Fruit fly (Drosophila melanogaster) whole organism, embryonic: ENCODE results near the gene PolE2.

Experiments
- B-H2 ChIP-seq: fragments of 200-800 bp; sonication (Bioruptor generic); optimal IDR thresholded peaks from 2 replicates; lab custom pipeline; 2018; ENCODE audit warnings: missing biosample characterization, mild to moderate bottlenecking, missing genetic modification characterization
- CG10274 ChIP-seq: fragments of 200-800 bp; sonication (Bioruptor generic); optimal IDR thresholded peaks from 3 replicates; lab custom pipeline; 2017; ENCODE audit warnings: missing biosample characterization, mild to moderate bottlenecking, missing genetic modification characterization
- CG10431 ChIP-seq: fragments of 200-800 bp; sonication (Bioruptor generic); optimal IDR thresholded peaks from 3 replicates; lab custom pipeline; 2018; ENCODE audit warnings: missing biosample characterization, mild to moderate bottlenecking, missing genetic modification characterization
- CG11247 ChIP-seq: fragments of 200-800 bp; sonication (Bioruptor generic); IDR thresholded peaks from 2 replicates; pipeline ENCODE4 v1.3.6; 2022; ENCODE audit warnings: missing biosample characterization, missing genetic modification characterization
- CG14965 ChIP-seq: fragments of 200-800 bp; sonication (Bioruptor generic); optimal IDR thresholded peaks from 2 replicates; lab custom pipeline; 2016; ENCODE audit warnings: missing biosample characterization, missing genetic modification characterization, borderline replicate concordance
- CG18764 ChIP-seq: fragments of 200-800 bp; sonication (Bioruptor generic); optimal IDR thresholded peaks from 3 replicates; lab custom pipeline; 2016; ENCODE audit warnings: missing biosample characterization, missing genetic modification characterization
- CG2116 ChIP-seq: fragments of 200-800 bp; sonication (Bioruptor generic); optimal IDR thresholded peaks from 3 replicates; lab custom pipeline; 2018; ENCODE audit warnings: missing biosample characterization, mild to moderate bottlenecking, missing genetic modification characterization
- CG2129 ChIP-seq: fragments of 200-800 bp; sonication (Bioruptor generic); IDR thresholded peaks from 2 replicates; pipeline ENCODE4 v1.3.6; 2022; ENCODE audit warnings: missing biosample characterization, missing genetic modification characterization; ENCODE audit not compliant: partially characterized antibody
- CG4360 ChIP-seq: fragments of 200-800 bp; sonication (Bioruptor generic); IDR thresholded peaks from 2 replicates; pipeline ENCODE4 v1.3.6; 2022; ENCODE audit warnings: missing biosample characterization, missing genetic modification characterization
- CG5245 ChIP-seq: fragments of 200-800 bp; sonication (Bioruptor generic); optimal IDR thresholded peaks from 3 replicates; lab custom pipeline; 2016; ENCODE audit warnings: missing biosample characterization, missing genetic modification characterization
- CG7271 ChIP-seq: fragments of 200-800 bp; sonication (Bioruptor generic); optimal IDR thresholded peaks from 2 replicates; lab custom pipeline; 2018; ENCODE audit warnings: missing biosample characterization, mild to moderate bottlenecking, missing genetic modification characterization, moderate library complexity
- CG7987 ChIP-seq: fragments of 200-800 bp; sonication (Bioruptor generic); optimal IDR thresholded peaks from 2 replicates; lab custom pipeline; 2018; ENCODE audit warnings: missing biosample characterization, mild to moderate bottlenecking, missing genetic modification characterization, moderate library complexity
- CG9609 ChIP-seq: fragments of 200-800 bp; sonication (Bioruptor generic); optimal IDR thresholded peaks from 3 replicates; lab custom pipeline; 2016; ENCODE audit warnings: missing biosample characterization, missing genetic modification characterization
- CG9876 ChIP-seq: fragments of 200-800 bp; sonication (Bioruptor generic); optimal IDR thresholded peaks from 2 replicates; lab custom pipeline; 2016; ENCODE audit warnings: missing biosample characterization, missing genetic modification characterization
- CG9932 ChIP-seq: fragments of 200-800 bp; sonication (Bioruptor generic); IDR thresholded peaks from 2 replicates; pipeline ENCODE4 v1.3.6; 2022; ENCODE audit warnings: missing biosample characterization, missing genetic modification characterization
- Dek ChIP-seq: fragments of 200-800 bp; sonication (Bioruptor generic); optimal IDR thresholded peaks from 3 replicates; lab custom pipeline; 2019; ENCODE audit warnings: missing biosample characterization, mild to moderate bottlenecking, missing genetic modification characterization, moderate library complexity
- Doc3 ChIP-seq: fragments of 200-800 bp; sonication (Bioruptor generic); IDR thresholded peaks from 3 replicates; pipeline ENCODE4 v1.3.6; 2022; ENCODE audit warnings: missing biosample characterization, missing genetic modification characterization; ENCODE audit not compliant: partially characterized antibody
- GATAe ChIP-seq: fragments of 200-800 bp; sonication (Bioruptor generic); conservative IDR thresholded peaks from 2 replicates; pipeline ENCODE4 v1.3.6; 2022; ENCODE audit warnings: missing biosample characterization, missing genetic modification characterization
- H15 ChIP-seq: fragments of 200-800 bp; sonication (Bioruptor generic); IDR thresholded peaks from 3 replicates; pipeline ENCODE4 v1.3.6; 2022; ENCODE audit warnings: missing biosample characterization, missing genetic modification characterization
- HHEX ChIP-seq: fragments of 200-800 bp; sonication (Bioruptor generic); optimal IDR thresholded peaks from 3 replicates; lab custom pipeline; 2017; ENCODE audit warnings: missing biosample characterization, mild to moderate bottlenecking, missing genetic modification characterization, missing genetic modification reagents
- Hey ChIP-seq: fragments of 200-800 bp; sonication (Bioruptor generic); optimal IDR thresholded peaks from 3 replicates; lab custom pipeline; 2018; ENCODE audit warnings: missing biosample characterization, mild to moderate bottlenecking, missing genetic modification characterization
- Hmr ChIP-seq: fragments of 200-800 bp; sonication (Bioruptor generic); optimal IDR thresholded peaks from 3 replicates; lab custom pipeline; 2017; ENCODE audit warnings: mild to moderate bottlenecking, missing biosample characterization, missing genetic modification reagents, missing genetic modification characterization
- Optix ChIP-seq: fragments of 200-800 bp; sonication (Bioruptor generic); IDR thresholded peaks from 3 replicates; pipeline ENCODE4 v1.3.6; 2022; ENCODE audit warnings: missing biosample characterization, missing genetic modification characterization
- Ptx1 ChIP-seq: fragments of 200-800 bp; sonication (Bioruptor generic); IDR thresholded peaks from 2 replicates; pipeline ENCODE4 v1.3.6; 2022; ENCODE audit warnings: missing biosample characterization, missing genetic modification characterization
- Trl ChIP-seq, 3 experiments: fragments of >200 bp in 2 of 3; fragments of 200-800 bp in 1 of 3; sonication (Bioruptor generic) in 1 of 3; optimal IDR thresholded peaks; 2 replicates in 1 of 3; 3 replicates in 2 of 3; lab custom pipeline; 2016 to 2017; ENCODE audit warnings: missing biosample characterization in 1 of 3, missing genetic modification characterization in 1 of 3
- ac ChIP-seq: fragments of 200-800 bp; sonication (Bioruptor generic); optimal IDR thresholded peaks from 3 replicates; lab custom pipeline; 2017; ENCODE audit warnings: missing biosample characterization, mild to moderate bottlenecking, missing genetic modification characterization
- ara ChIP-seq: fragments of 200-800 bp; sonication (Bioruptor generic); IDR thresholded peaks from 2 replicates; pipeline ENCODE4 v1.3.6; 2022; ENCODE audit warnings: missing biosample characterization, missing genetic modification characterization
- bab2 ChIP-seq: fragments of 200-800 bp; sonication (Bioruptor generic); optimal IDR thresholded peaks from 2 replicates; lab custom pipeline; 2016; ENCODE audit warnings: missing biosample characterization, missing genetic modification characterization
- btn ChIP-seq: fragments of 200-800 bp; sonication (Bioruptor generic); optimal IDR thresholded peaks from 2 replicates; lab custom pipeline; 2016; ENCODE audit warnings: missing biosample characterization, missing genetic modification characterization
- cad ChIP-seq: fragments of >200 bp; optimal IDR thresholded peaks from 2 replicates; lab custom pipeline; 2017; ENCODE audit warnings: missing biosample characterization, missing genetic modification characterization
- cg ChIP-seq: fragments of 200-800 bp; sonication (Bioruptor generic); optimal IDR thresholded peaks from 3 replicates; lab custom pipeline; 2019; ENCODE audit warnings: missing biosample characterization, mild to moderate bottlenecking, missing genetic modification characterization, moderate library complexity
- dati ChIP-seq: fragments of 200-800 bp; sonication (Bioruptor generic); IDR thresholded peaks from 2 replicates; pipeline ENCODE4 v1.3.6; 2022; ENCODE audit warnings: missing biosample characterization, missing genetic modification characterization
- ems ChIP-seq: fragments of 200-800 bp; sonication (Bioruptor generic); optimal IDR thresholded peaks from 3 replicates; lab custom pipeline; 2016; ENCODE audit warnings: missing biosample characterization, missing genetic modification characterization
- fd96Cb ChIP-seq: fragments of 200-800 bp; sonication (Bioruptor generic); optimal IDR thresholded peaks from 2 replicates; lab custom pipeline; 2018; ENCODE audit warnings: missing biosample characterization, mild to moderate bottlenecking, missing genetic modification characterization, moderate library complexity
- gem ChIP-seq: fragments of 200-800 bp; sonication (Bioruptor generic); optimal IDR thresholded peaks from 2 replicates; lab custom pipeline; 2019; ENCODE audit warnings: missing biosample characterization, mild to moderate bottlenecking, missing genetic modification characterization, moderate library complexity
- jumu ChIP-seq: fragments of 200-800 bp; sonication (Bioruptor generic); optimal IDR thresholded peaks from 3 replicates; lab custom pipeline; 2016; ENCODE audit warnings: missing biosample characterization, missing genetic modification characterization
- kah ChIP-seq: fragments of 200-800 bp; sonication (Bioruptor generic); optimal IDR thresholded peaks from 2 replicates; lab custom pipeline; 2018; ENCODE audit warnings: missing biosample characterization, mild to moderate bottlenecking, missing genetic modification characterization
- kay ChIP-seq: fragments of 200-800 bp; sonication (Bioruptor generic); optimal IDR thresholded peaks from 2 replicates; lab custom pipeline; 2016; ENCODE audit warnings: missing biosample characterization, missing genetic modification characterization
- knrl ChIP-seq: fragments of 200-800 bp; sonication (Bioruptor generic); IDR thresholded peaks from 3 replicates; pipeline ENCODE4 v1.3.6; 2022; ENCODE audit warnings: missing biosample characterization, missing genetic modification characterization; ENCODE audit not compliant: partially characterized antibody
- nau ChIP-seq: fragments of 200-800 bp; sonication (Bioruptor generic); optimal IDR thresholded peaks from 3 replicates; lab custom pipeline; 2017; ENCODE audit warnings: missing biosample characterization, mild to moderate bottlenecking, missing genetic modification characterization, missing genetic modification reagents
- nerfin-2 ChIP-seq: fragments of 200-800 bp; sonication (Bioruptor generic); IDR thresholded peaks from 2 replicates; pipeline ENCODE4 v1.3.6; 2022; ENCODE audit warnings: missing biosample characterization, missing genetic modification characterization; ENCODE audit not compliant: partially characterized antibody
- onecut ChIP-seq: fragments of 200-800 bp; sonication (Bioruptor generic); IDR thresholded peaks from 2 replicates; pipeline ENCODE4 v1.3.6; 2022; ENCODE audit warnings: missing biosample characterization, missing genetic modification characterization
- pfk ChIP-seq: fragments of 200-800 bp; sonication (Bioruptor generic); optimal IDR thresholded peaks from 2 replicates; lab custom pipeline; 2018; ENCODE audit warnings: missing biosample characterization, mild to moderate bottlenecking, missing genetic modification characterization, moderate library complexity
- row ChIP-seq: fragments of 200-800 bp; sonication (Bioruptor generic); IDR thresholded peaks from 3 replicates; pipeline ENCODE4 v1.3.6; 2022; ENCODE audit warnings: missing biosample characterization, missing genetic modification characterization
- slp2 ChIP-seq: fragments of 200-800 bp; sonication (Bioruptor generic); optimal IDR thresholded peaks from 2 replicates; lab custom pipeline; 2016; ENCODE audit warnings: missing biosample characterization, missing genetic modification characterization
- so ChIP-seq: fragments of 200-800 bp; sonication (Bioruptor generic); IDR thresholded peaks from 3 replicates; pipeline ENCODE4 v1.3.6; 2022; ENCODE audit warnings: missing biosample characterization, missing genetic modification characterization
- sug ChIP-seq: fragments of 200-800 bp; optimal IDR thresholded peaks from 2 replicates; lab custom pipeline; 2019; ENCODE audit warnings: missing biosample characterization, mild to moderate bottlenecking, missing genetic modification characterization, moderate library complexity
- tx ChIP-seq: fragments of 200-800 bp; sonication (Bioruptor generic); optimal IDR thresholded peaks from 2 replicates; lab custom pipeline; 2016; ENCODE audit warnings: missing biosample characterization, missing genetic modification characterization
- vnd ChIP-seq: fragments of 200-800 bp; sonication (Bioruptor generic); IDR thresholded peaks from 3 replicates; pipeline ENCODE4 v1.3.6; 2022; ENCODE audit warnings: missing biosample characterization, missing genetic modification characterization; ENCODE audit not compliant: partially characterized antibody

PolE2 gene

dm6 chr3L:5922005-5922685 lies 24.9 kb upstream of the PolE2 start, which contains the start of gene CG32407 (continued):
- TF ChIP-seq H15 (no peak), Hey (tag; lab: Kevin White, UChicago) (peak; percentile 53), kay (GFP tag; lab: Kevin White, UChicago) (peak; percentile 62), CG2129 (GFP tag; lab: Robert Waterston, UW) (no peak), CG9609 (GFP tag; lab: Kevin White, UChicago) (no peak), btn (GFP tag; lab: Kevin White, UChicago) (no peak), slp2 (GFP tag; lab: Kevin White, UChicago) (no peak), onecut (GFP tag; lab: Robert Waterston, UW) (peak; percentile 45; the same call in 1 of the 2 replicates), CG4360 (GFP tag; lab: Robert Waterston, UW) (0 out of 2 replicates have a peak, but pooled peaks have one; percentile 9), cad (no peak), CG9932 (GFP tag; lab: Robert Waterston, UW) (no peak), bab2 (no peak), nau (no peak), kah (GFP tag; lab: Kevin White, UChicago) (no peak), CG2116 (no peak), Optix (0 out of 3 replicates have a peak, but pooled peaks have one; percentile 27), GATAe (GFP tag; lab: Robert Waterston, UW) (peak; percentile 60), CG7271 (no peak), ac (GFP tag; lab: Kevin White, UChicago) (no peak), Doc3 (GFP tag; lab: Robert Waterston, UW) (no peak), knrl (no peak), so (no peak), vnd (GFP tag; lab: Robert Waterston, UW) (no peak), Dek (tag; lab: Kevin White, UChicago) (no peak), row (GFP tag; lab: Robert Waterston, UW) (peak; percentile 23; the same call in 1 of the 3 replicates), CG11247 (no peak), CG14965 (GFP tag; lab: Kevin White, UChicago) (no peak), CG5245 (GFP tag; lab: Kevin White, UChicago) (no peak), pfk (GFP tag; lab: Kevin White, UChicago) (no peak), gem (tag; lab: Kevin White, UChicago) (peak; percentile 6), sug (tag; lab: Kevin White, UChicago) (peak; percentile 97), jumu (no peak), cg (no peak), ara (GFP tag; lab: Robert Waterston, UW) (no peak), CG9876 (GFP tag; lab: Kevin White, UChicago) (no peak), Ptx1 (GFP tag; lab: Robert Waterston, UW) (no peak), B-H2 (GFP tag; lab: Kevin White, UChicago) (no peak), nerfin-2 (GFP tag; lab: Robert Waterston, UW) (no peak), ems (GFP tag; lab: Kevin White, UChicago) (no peak), CG7987 (GFP tag; lab: Kevin White, UChicago) (peak; percentile 26), CG10431 (GFP tag; lab: Kevin White, UChicago) (no peak), CG18764 (GFP tag; lab: Kevin White, UChicago) (no peak), HHEX (GFP tag; lab: Kevin White, UChicago) (peak; percentile 23), Hmr (no peak), CG10274 (GFP tag; lab: Kevin White, UChicago) (no peak), tx (GFP tag; lab: Kevin White, UChicago) (no peak), dati (GFP tag; lab: Robert Waterston, UW) (no peak), Trl (optimal IDR thresholded peaks at IDR 0.05; lab: Kevin White, UChicago) (peak in 1 of 2 experiments; percentile 18), Trl (GFP tag; optimal IDR thresholded peaks at IDR 0.05; lab: Kevin White, UChicago) (no peak), fd96Cb (no peak)
